Worm (Caenorhabditis elegans): ENCODE data around the gene srh-282.

Gene srh-282

DNA sequence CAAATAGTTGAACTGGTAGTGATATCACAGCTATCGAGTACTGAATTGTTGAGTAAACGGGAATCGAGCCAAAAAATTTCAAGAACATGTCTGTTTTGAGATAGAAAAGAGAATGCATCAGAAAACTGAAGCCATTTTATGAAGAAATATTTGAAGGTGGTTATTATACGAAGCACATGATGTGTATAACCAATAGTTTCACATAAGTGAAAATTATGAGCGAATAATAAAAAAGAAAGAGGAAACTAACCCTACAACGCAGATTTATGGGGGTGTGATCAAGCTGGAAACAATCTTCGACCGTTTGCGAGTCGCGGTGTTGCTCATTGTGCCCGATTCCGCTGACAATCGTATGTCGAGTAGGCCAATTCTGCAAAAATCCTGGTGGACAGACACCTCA lies at the start of gene srh-282:
Gene srh-282, minus strand, starts transcription at position 101 of the 400 bp plus-strand sequence.
- TF ChIP-seq T07F8.4 (tag; optimal IDR thresholded peaks at IDR 0.05) (no peak), lin-54 (GFP tag; optimal IDR thresholded peaks at IDR 0.05) (no peak), ceh-100 (GFP tag; IDR thresholded peaks at IDR 0.05) (no peak), K12H6.12 (tag; optimal IDR thresholded peaks at IDR 0.05) (no peak), cebp-1 (GFP tag; IDR thresholded peaks at IDR 0.05) (no peak), cebp-1 (tag; optimal IDR thresholded peaks at IDR 0.05) (no peak), mel-28 (tag; optimal IDR thresholded peaks at IDR 0.05; ENCODE audit: borderline replicate concordance) (no peak), sdz-38 (tag; optimal IDR thresholded peaks at IDR 0.05) (no peak), nhr-120 (GFP tag; IDR thresholded peaks at IDR 0.05) (no peak), B0336.3 (GFP tag; IDR thresholded peaks at IDR 0.05) (no peak), xnd-1 (tag; optimal IDR thresholded peaks at IDR 0.05) (no peak), F22D6.2 (tag; optimal IDR thresholded peaks at IDR 0.05) (no peak), F37B4.10 (GFP tag; IDR thresholded peaks at IDR 0.05) (no peak), rec-8 (tag; optimal IDR thresholded peaks at IDR 0.05) (no peak), chd-7 (tag; optimal IDR thresholded peaks at IDR 0.05) (no peak), hrde-1 (tag; optimal IDR thresholded peaks at IDR 0.05; ENCODE audit: borderline replicate concordance) (no peak), mxl-1 (tag; optimal IDR thresholded peaks at IDR 0.05) (no peak), ztf-25 (GFP tag; IDR thresholded peaks at IDR 0.05) (no peak), nfyb-1 (GFP tag; IDR thresholded peaks at IDR 0.05) (no peak), sptf-2 (GFP tag; optimal IDR thresholded peaks at IDR 0.05) (no peak)

DNA sequence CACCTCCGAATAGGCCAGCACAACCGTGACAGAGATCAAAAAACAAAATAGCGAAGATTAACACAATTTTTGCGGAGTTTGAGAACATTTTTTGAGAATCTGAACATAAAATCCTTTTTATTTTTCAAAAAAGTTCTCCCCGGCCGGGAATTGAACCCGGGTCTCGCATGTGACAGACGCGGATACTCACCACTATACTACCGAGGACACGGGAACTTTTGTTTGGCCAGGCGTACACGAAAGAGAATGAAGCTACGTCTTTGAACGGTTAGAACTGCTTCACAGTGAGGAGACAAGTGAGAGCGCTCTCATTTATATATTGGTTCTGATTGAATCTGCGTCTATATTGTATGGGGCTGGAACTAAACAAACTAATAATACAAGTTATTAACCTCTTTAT lies 49.3 kb upstream of the srh-282 start, which contains the start of gene grl-26:
Gene grl-26, minus strand, starts transcription at position 318 of the 400 bp plus-strand sequence.
- TF ChIP-seq hlh-26 (GFP tag; conservative IDR thresholded peaks at IDR 0.05), result no peak
- no peak for TF ChIP-seq ceh-91 (GFP tag; IDR thresholded peaks at IDR 0.05)
- no peak; the same call in 1 of the 2 replicates for TF ChIP-seq cebp-1 (GFP tag; IDR thresholded peaks at IDR 0.05)
- no peak for TF ChIP-seq cebp-1 (tag; optimal IDR thresholded peaks at IDR 0.05)
- TF ChIP-seq ceh-58 (GFP tag; IDR thresholded peaks at IDR 0.05), result no peak
- TF ChIP-seq ceh-79 (tag; optimal IDR thresholded peaks at IDR 0.05), result peak; percentile 64
- no peak for TF ChIP-seq Y95B8A.8 (GFP tag; IDR thresholded peaks at IDR 0.05)
- peak; percentile 71 for TF ChIP-seq madf-10 (tag; optimal IDR thresholded peaks at IDR 0.05)
- peak; percentile 36 for TF ChIP-seq K12H6.12 (tag; optimal IDR thresholded peaks at IDR 0.05)
- TF ChIP-seq egl-18 (GFP tag; IDR thresholded peaks at IDR 0.05), result 0 out of 2 replicates have a peak, but pooled peaks have one; percentile 65
- no peak for TF ChIP-seq xnd-1 (tag; optimal IDR thresholded peaks at IDR 0.05)
- no peak for TF ChIP-seq akir-1 (GFP tag; optimal IDR thresholded peaks at IDR 0.05)
- no peak for TF ChIP-seq lag-1 (GFP tag; IDR thresholded peaks at IDR 0.05)
- TF ChIP-seq C06A6.2 (GFP tag; conservative IDR thresholded peaks at IDR 0.05), result 0 out of 2 replicates have a peak, but pooled peaks have one; percentile 40
- peak; percentile 76 for TF ChIP-seq snpc-4 (GFP tag; optimal IDR thresholded peaks at IDR 0.05)
- TF ChIP-seq snpc-4 (tag; optimal IDR thresholded peaks at IDR 0.05), result peak in 2 of 4 experiments; percentile 48 to 65
- peak; percentile 73; the same call in 1 of the 2 replicates for TF ChIP-seq let-526 (GFP tag; IDR thresholded peaks at IDR 0.05)
- no peak for TF ChIP-seq nfya-2 (GFP tag; IDR thresholded peaks at IDR 0.05)
- TF ChIP-seq F10E7.11 (tag; optimal IDR thresholded peaks at IDR 0.05), result no peak
- TF ChIP-seq F37B4.10 (GFP tag; IDR thresholded peaks at IDR 0.05), result 0 out of 2 replicates have a peak, but pooled peaks have one; percentile 86
- peak; percentile 53 for TF ChIP-seq repo-1 (tag; optimal IDR thresholded peaks at IDR 0.05)
- TF ChIP-seq ets-4 (GFP tag; optimal IDR thresholded peaks at IDR 0.05), result no peak
- TF ChIP-seq attf-6 (GFP tag; IDR thresholded peaks at IDR 0.05), result no peak
- TF ChIP-seq lir-1 (GFP tag; conservative IDR thresholded peaks at IDR 0.05), result peak; percentile 62
- TF ChIP-seq sea-2 (GFP tag; IDR thresholded peaks at IDR 0.05), result no peak
- TF ChIP-seq K11D2.4 (GFP tag; IDR thresholded peaks at IDR 0.05), result no peak
- TF ChIP-seq hmg-20 (GFP tag; IDR thresholded peaks at IDR 0.05), result 0 out of 2 replicates have a peak, but pooled peaks have one; percentile 14
- TF ChIP-seq atf-7 (tag; optimal IDR thresholded peaks at IDR 0.05), result peak; percentile 1
- TF ChIP-seq ztf-28 (GFP tag; IDR thresholded peaks at IDR 0.05), result no peak
- no peak for TF ChIP-seq madf-3 (GFP tag; IDR thresholded peaks at IDR 0.05)
- no peak for TF ChIP-seq fkh-3 (tag; optimal IDR thresholded peaks at IDR 0.05)
- TF ChIP-seq efl-1 (GFP tag; optimal IDR thresholded peaks at IDR 0.05), result no peak
- peak; percentile 32 for TF ChIP-seq tlf-1 (GFP tag; optimal IDR thresholded peaks at IDR 0.05)
- TF ChIP-seq lsl-1 (GFP tag; optimal IDR thresholded peaks at IDR 0.05), result peak; percentile 25

Measured in whole organism, young adult.